Worm (Caenorhabditis elegans) whole organism, early embryonic: ENCODE data around the gene cyp-33C12.

Source experiments
- B0310.2 ChIP-seq: sonication (generic microtip); optimal IDR thresholded peaks from 2 replicates; lab custom pipeline; 2016; ENCODE audit warnings: mild to moderate bottlenecking, missing genetic modification characterization, missing compliant biosample characterization
- F13C5.2 ChIP-seq: sonication (generic microtip); optimal IDR thresholded peaks from 2 replicates; lab custom pipeline; 2017; ENCODE audit warnings: mild to moderate bottlenecking, missing genetic modification characterization, inconsistent platforms, missing compliant biosample characterization
- aly-1 ChIP-seq: sonication (generic microtip); optimal IDR thresholded peaks from 2 replicates; lab custom pipeline; 2016; ENCODE audit warnings: missing genetic modification characterization, missing compliant biosample characterization
- ama-1 ChIP-seq: fragments of 150-350 bp; optimal IDR thresholded peaks from 2 replicates; lab custom pipeline; 2014
- ceh-13 ChIP-seq: fragments of 200-800 bp; sonication (Bioruptor generic); optimal IDR thresholded peaks from 2 replicates; lab custom pipeline; 2018; ENCODE audit warnings: mild to moderate bottlenecking, missing genetic modification characterization, missing compliant biosample characterization
- ceh-36 ChIP-seq: sonication (generic microtip); optimal IDR thresholded peaks from 2 replicates; lab custom pipeline; 2016; ENCODE audit warnings: missing genetic modification characterization, inconsistent platforms, missing compliant biosample characterization
- ets-7 ChIP-seq: sonication (generic microtip); optimal IDR thresholded peaks from 2 replicates; lab custom pipeline; 2016; ENCODE audit warnings: missing genotype, missing genetic modification characterization, missing compliant biosample characterization
- flt-1 ChIP-seq: fragments of 200-800 bp; sonication (Bioruptor generic); IDR thresholded peaks from 2 replicates; pipeline ENCODE4 v1.3.6; 2022; ENCODE audit warnings: missing genetic modification characterization, missing compliant biosample characterization
- hmbx-1 ChIP-seq: sonication (generic microtip); optimal IDR thresholded peaks from 2 replicates; lab custom pipeline; 2016; ENCODE audit warnings: mild to moderate bottlenecking, missing genetic modification characterization, missing compliant biosample characterization
- hmg-4 ChIP-seq: fragments of 200-800 bp; sonication (Bioruptor generic); optimal IDR thresholded peaks from 2 replicates; lab custom pipeline; 2018; ENCODE audit warnings: mild to moderate bottlenecking, missing genetic modification characterization, missing compliant biosample characterization
- hnd-1 ChIP-seq: sonication (generic microtip); optimal IDR thresholded peaks from 2 replicates; lab custom pipeline; 2016; ENCODE audit warnings: missing genetic modification characterization, missing compliant biosample characterization
- pes-1 ChIP-seq: fragments of 200-800 bp; sonication (Bioruptor generic); IDR thresholded peaks from 2 replicates; pipeline ENCODE4 v1.3.6; 2022; ENCODE audit warnings: missing genetic modification reagents, missing genetic modification characterization, missing compliant biosample characterization
- scrt-1 ChIP-seq: fragments of 200-800 bp; sonication (Bioruptor generic); IDR thresholded peaks from 2 replicates; pipeline ENCODE4 v1.3.6; 2022; ENCODE audit warnings: missing genetic modification characterization, missing compliant biosample characterization
- sea-1 ChIP-seq: fragments of 200-800 bp; sonication (Bioruptor generic); conservative IDR thresholded peaks from 2 replicates; pipeline ENCODE4 v1.3.6; 2022; ENCODE audit warnings: missing genetic modification characterization, missing compliant biosample characterization
- tbx-11 ChIP-seq: fragments of 200-800 bp; sonication (Bioruptor generic); IDR thresholded peaks from 2 replicates; pipeline ENCODE4 v1.3.6; 2022; ENCODE audit warnings: missing genetic modification characterization, missing compliant biosample characterization
- tbx-37 ChIP-seq: fragments of 200-800 bp; sonication (Bioruptor generic); conservative IDR thresholded peaks from 2 replicates; pipeline ENCODE4 v1.3.6; 2022; ENCODE audit warnings: missing genetic modification reagents, missing genetic modification characterization, missing compliant biosample characterization
- tra-4 ChIP-seq: sonication (generic microtip); optimal IDR thresholded peaks from 2 replicates; lab custom pipeline; 2017; ENCODE audit warnings: missing genetic modification characterization, missing compliant biosample characterization

Gene cyp-33C12

ce11 chrV:2235848-2236247 lies 31.6 kb upstream of the cyp-33C12 start, which contains the start of gene cyp-33C4:
cyp-33C4 (plus strand) TSS chrV:2236140.
- TF ChIP-seq tbx-11 (no peak), hnd-1 (tag; lab: Kevin White, UChicago) (no peak), ets-7 (tag; lab: Kevin White, UChicago) (no peak), flt-1 (GFP tag; lab: Robert Waterston, UW) (no peak), B0310.2 (tag; lab: Kevin White, UChicago) (no peak), F13C5.2 (tag; lab: Kevin White, UChicago) (no peak), ceh-36 (tag; lab: Kevin White, UChicago) (no peak), tra-4 (tag; lab: Kevin White, UChicago) (no peak), ama-1 (lab: Kevin White, UChicago) (no peak), sea-1 (GFP tag; lab: Robert Waterston, UW) (no peak), pes-1 (GFP tag; lab: Robert Waterston, UW) (no peak), scrt-1 (GFP tag; lab: Robert Waterston, UW) (no peak), tbx-37 (GFP tag; lab: Robert Waterston, UW) (no peak), hmg-4 (GFP tag; lab: Kevin White, UChicago) (no peak), ceh-13 (no peak), aly-1 (no peak), hmbx-1 (tag; lab: Kevin White, UChicago) (no peak)

- no peak for TF ChIP-seq ceh-36 (tag; lab: Kevin White, UChicago)
- TF ChIP-seq ceh-13 = no peak
- no peak for TF ChIP-seq B0310.2 (tag; lab: Kevin White, UChicago)
- no peak for TF ChIP-seq hmg-4 (GFP tag; lab: Kevin White, UChicago)
- no peak for TF ChIP-seq scrt-1 (GFP tag; lab: Robert Waterston, UW)
- no peak for TF ChIP-seq aly-1
- no peak for TF ChIP-seq pes-1 (GFP tag; lab: Robert Waterston, UW)
- TF ChIP-seq tbx-11 = no peak
- no peak for TF ChIP-seq ama-1 (lab: Kevin White, UChicago)
Observed at ce11 chrV:2233177-2233576, 29.0 kb upstream of the cyp-33C12 start, which contains the start of gene nhr-96. nhr-96 (plus strand) TSS chrV:2233477.

ce11 chrV:2230912-2231311 lies 26.7 kb upstream of the cyp-33C12 start, which contains the start of gene nhr-134:
nhr-134 (plus strand) TSS chrV:2231223.
- TF ChIP-seq B0310.2 (tag; lab: Kevin White, UChicago) (no peak), ceh-13 (no peak), tbx-11 (no peak), tra-4 (tag; lab: Kevin White, UChicago) (no peak)

- TF ChIP-seq ama-1 (lab: Kevin White, UChicago) = no peak
- TF ChIP-seq hnd-1 (tag; lab: Kevin White, UChicago) = no peak
- TF ChIP-seq ets-7 (tag; lab: Kevin White, UChicago) = no peak
- no peak for TF ChIP-seq ceh-13
- no peak for TF ChIP-seq pes-1 (GFP tag; lab: Robert Waterston, UW)
- no peak for TF ChIP-seq scrt-1 (GFP tag; lab: Robert Waterston, UW)
- no peak for TF ChIP-seq B0310.2 (tag; lab: Kevin White, UChicago)
- TF ChIP-seq tbx-11 = no peak
- no peak for TF ChIP-seq aly-1
- no peak for TF ChIP-seq tra-4 (tag; lab: Kevin White, UChicago)
- TF ChIP-seq sea-1 (GFP tag; lab: Robert Waterston, UW) = no peak
- TF ChIP-seq ceh-36 (tag; lab: Kevin White, UChicago) = no peak
- no peak for TF ChIP-seq tbx-37 (GFP tag; lab: Robert Waterston, UW)
- no peak for TF ChIP-seq flt-1 (GFP tag; lab: Robert Waterston, UW)
- no peak for TF ChIP-seq hmg-4 (GFP tag; lab: Kevin White, UChicago)
- TF ChIP-seq hmbx-1 (tag; lab: Kevin White, UChicago) = no peak
- no peak for TF ChIP-seq F13C5.2 (tag; lab: Kevin White, UChicago)
Observed at ce11 chrV:2228781-2229180, 24.6 kb upstream of the cyp-33C12 start, which contains the start of gene nhr-126. nhr-126 (plus strand) TSS chrV:2229081.

ce11 chrV:2226903-2227302 lies 22.7 kb upstream of the cyp-33C12 start, which contains the start of gene nhr-18:
nhr-18 (plus strand) TSS chrV:2227203.
- no peak for TF ChIP-seq pes-1 (GFP tag; lab: Robert Waterston, UW)
- TF ChIP-seq ceh-13 = no peak
- TF ChIP-seq B0310.2 (tag; lab: Kevin White, UChicago) = no peak
- TF ChIP-seq hnd-1 (tag; lab: Kevin White, UChicago) = no peak
- TF ChIP-seq tbx-37 (GFP tag; lab: Robert Waterston, UW) = no peak
- no peak for TF ChIP-seq tra-4 (tag; lab: Kevin White, UChicago)
- TF ChIP-seq hmg-4 (GFP tag; lab: Kevin White, UChicago) = no peak
- TF ChIP-seq ama-1 (lab: Kevin White, UChicago) = no peak
- no peak for TF ChIP-seq scrt-1 (GFP tag; lab: Robert Waterston, UW)
- TF ChIP-seq hmbx-1 (tag; lab: Kevin White, UChicago) = no peak
- TF ChIP-seq flt-1 (GFP tag; lab: Robert Waterston, UW) = no peak
- TF ChIP-seq ceh-36 (tag; lab: Kevin White, UChicago) = no peak
- TF ChIP-seq aly-1 = no peak
- no peak for TF ChIP-seq tbx-11
- TF ChIP-seq sea-1 (GFP tag; lab: Robert Waterston, UW) = no peak
- no peak for TF ChIP-seq ets-7 (tag; lab: Kevin White, UChicago)
- TF ChIP-seq F13C5.2 (tag; lab: Kevin White, UChicago) = no peak

- no peak for TF ChIP-seq F13C5.2 (tag; lab: Kevin White, UChicago)
- no peak for TF ChIP-seq tra-4 (tag; lab: Kevin White, UChicago)
- TF ChIP-seq hnd-1 (tag; lab: Kevin White, UChicago) = no peak
- TF ChIP-seq ama-1 (lab: Kevin White, UChicago) = no peak
- no peak for TF ChIP-seq ets-7 (tag; lab: Kevin White, UChicago)
- no peak for TF ChIP-seq aly-1
- TF ChIP-seq sea-1 (GFP tag; lab: Robert Waterston, UW) = no peak
- no peak for TF ChIP-seq scrt-1 (GFP tag; lab: Robert Waterston, UW)
- no peak for TF ChIP-seq ceh-36 (tag; lab: Kevin White, UChicago)
- no peak for TF ChIP-seq hmbx-1 (tag; lab: Kevin White, UChicago)
- no peak for TF ChIP-seq flt-1 (GFP tag; lab: Robert Waterston, UW)
- TF ChIP-seq B0310.2 (tag; lab: Kevin White, UChicago) = no peak
- TF ChIP-seq pes-1 (GFP tag; lab: Robert Waterston, UW) = no peak
- TF ChIP-seq ceh-13 = no peak
- TF ChIP-seq tbx-11 = no peak
- no peak for TF ChIP-seq tbx-37 (GFP tag; lab: Robert Waterston, UW)
- no peak for TF ChIP-seq hmg-4 (GFP tag; lab: Kevin White, UChicago)
Observed at ce11 chrV:2225130-2225529, 20.9 kb upstream of the cyp-33C12 start, which contains the start of gene nhr-103. nhr-103 (plus strand) TSS chrV:2225430.
